Worm (Caenorhabditis elegans) whole organism, young adult: ENCODE results near the gene tag-281.
A peak's percentile ranks its signal among the peaks of the same experiment; 100 is the strongest.

Experiments used
- F10E7.11 ChIP-seq: sonication (generic microtip); optimal IDR thresholded peaks from 2 replicates; lab custom pipeline; 2017; ENCODE audit warnings: mild to moderate bottlenecking, missing genetic modification characterization, moderate library complexity, missing compliant biosample characterization
- F37B4.10 ChIP-seq: fragments of 200-800 bp; sonication (Bioruptor generic); IDR thresholded peaks from 2 replicates; pipeline ENCODE4 v1.3.6; 2022; ENCODE audit warnings: missing genetic modification characterization, missing compliant biosample characterization
- F39B2.1 ChIP-seq: fragments of 200-800 bp; sonication (Bioruptor generic); IDR thresholded peaks from 2 replicates; pipeline ENCODE4 v1.3.6; 2022; ENCODE audit warnings: missing genetic modification reagents, missing genetic modification characterization, missing compliant biosample characterization
- F55B11.4 ChIP-seq: sonication (generic microtip); optimal IDR thresholded peaks from 2 replicates; lab custom pipeline; 2016; ENCODE audit warnings: missing compliant biosample characterization, missing genetic modification characterization, borderline replicate concordance; ENCODE audit not compliant: insufficient read depth
- F57A8.1 ChIP-seq: fragments of 200-800 bp; sonication (Bioruptor generic); optimal IDR thresholded peaks from 2 replicates; lab custom pipeline; 2018; ENCODE audit warnings: mild to moderate bottlenecking, missing genetic modification characterization, moderate library complexity, missing compliant biosample characterization
- F57C9.4 ChIP-seq: sonication (generic microtip); optimal IDR thresholded peaks from 2 replicates; lab custom pipeline; 2017; ENCODE audit warnings: mild to moderate bottlenecking, missing genetic modification characterization, missing compliant biosample characterization
- K11D2.4 ChIP-seq: fragments of 200-800 bp; sonication (Bioruptor generic); IDR thresholded peaks from 2 replicates; pipeline ENCODE4 v1.3.6; 2022; ENCODE audit warnings: missing genetic modification reagents, missing genetic modification characterization, missing compliant biosample characterization
- K12H6.12 ChIP-seq: fragments of 200-800 bp; sonication (Bioruptor generic); optimal IDR thresholded peaks from 2 replicates; lab custom pipeline; 2018; ENCODE audit warnings: mild to moderate bottlenecking, missing genetic modification characterization, missing compliant biosample characterization
- T07F8.4 ChIP-seq: sonication (generic microtip); optimal IDR thresholded peaks from 2 replicates; lab custom pipeline; 2016; ENCODE audit warnings: mild to moderate bottlenecking, missing genetic modification characterization, moderate library complexity, missing compliant biosample characterization
- Y56A3A.18 ChIP-seq: fragments of 200-800 bp; sonication (Bioruptor generic); IDR thresholded peaks from 2 replicates; pipeline ENCODE4 v1.3.6; 2022; ENCODE audit warnings: missing genetic modification reagents, missing genetic modification characterization, missing compliant biosample characterization
- Y95B8A.8 ChIP-seq: fragments of 200-800 bp; sonication (Bioruptor generic); IDR thresholded peaks from 2 replicates; pipeline ENCODE4 v1.3.6; 2022; ENCODE audit warnings: missing genetic modification reagents, missing genetic modification characterization, missing compliant biosample characterization
- ama-1 ChIP-seq, 3 experiments: fragments of 150-350 bp in 1 of 3; sonication (generic microtip) in 2 of 3; optimal IDR thresholded peaks; 2 replicates each; lab custom pipeline; 2014 to 2018; ENCODE audit warnings: missing biosample characterization in 2 of 3, missing genetic modification characterization in 2 of 3, missing genetic modification reagents in 2 of 3
- aptf-2 ChIP-seq: fragments of 200-800 bp; sonication (Bioruptor generic); conservative IDR thresholded peaks from 2 replicates; pipeline ENCODE4 v1.3.6; 2022; ENCODE audit warnings: missing genetic modification reagents, missing genetic modification characterization, missing compliant biosample characterization
- aptf-3 ChIP-seq: fragments of 200-800 bp; sonication (Bioruptor generic); IDR thresholded peaks from 2 replicates; pipeline ENCODE4 v1.3.6; 2022; ENCODE audit warnings: missing genetic modification characterization, missing compliant biosample characterization
- atf-7 ChIP-seq: sonication (generic microtip); optimal IDR thresholded peaks from 2 replicates; lab custom pipeline; 2017; ENCODE audit warnings: mild to moderate bottlenecking, missing genetic modification characterization, missing compliant biosample characterization
- attf-3 ChIP-seq: fragments of 200-800 bp; sonication (Bioruptor generic); conservative IDR thresholded peaks from 2 replicates; pipeline ENCODE4 v1.3.6; 2022; ENCODE audit warnings: missing genetic modification reagents, missing genetic modification characterization, missing compliant biosample characterization
- attf-6 ChIP-seq: fragments of 200-800 bp; sonication (Bioruptor generic); IDR thresholded peaks from 2 replicates; pipeline ENCODE4 v1.3.6; 2022; ENCODE audit warnings: missing genetic modification reagents, missing genetic modification characterization, missing compliant biosample characterization
- bed-2 ChIP-seq: fragments of 200-800 bp; sonication (Bioruptor generic); IDR thresholded peaks from 2 replicates; pipeline ENCODE4 v1.3.6; 2022; ENCODE audit warnings: missing genetic modification reagents, missing genetic modification characterization, missing compliant biosample characterization
- cebp-2 ChIP-seq: fragments of 200-800 bp; sonication (Bioruptor generic); IDR thresholded peaks from 2 replicates; pipeline ENCODE4 v1.3.6; 2022; ENCODE audit warnings: missing genetic modification characterization, missing compliant biosample characterization
- ceh-100 ChIP-seq: fragments of 200-800 bp; sonication (Bioruptor generic); IDR thresholded peaks from 2 replicates; pipeline ENCODE4 v1.3.6; 2022; ENCODE audit warnings: missing genetic modification reagents, missing genetic modification characterization, missing compliant biosample characterization
- efl-1 ChIP-seq: fragments of 150-350 bp; optimal IDR thresholded peaks from 2 replicates; lab custom pipeline; 2014; ENCODE audit warnings: missing biosample characterization, missing genetic modification reagents, missing genetic modification characterization
- egrh-3 ChIP-seq: fragments of 200-800 bp; sonication (Bioruptor generic); IDR thresholded peaks from 2 replicates; pipeline ENCODE4 v1.3.6; 2022; ENCODE audit warnings: missing genetic modification reagents, missing genetic modification characterization, missing compliant biosample characterization
- fkh-3 ChIP-seq: sonication (generic microtip); optimal IDR thresholded peaks from 2 replicates; lab custom pipeline; 2016; ENCODE audit warnings: mild to moderate bottlenecking, missing genetic modification characterization, missing compliant biosample characterization
- gei-17 ChIP-seq: fragments of 200-800 bp; sonication (Bioruptor generic); optimal IDR thresholded peaks from 2 replicates; lab custom pipeline; 2018; ENCODE audit warnings: mild to moderate bottlenecking, missing genetic modification characterization, missing compliant biosample characterization
- hmg-1.2 ChIP-seq: fragments of 200-800 bp; sonication (Bioruptor generic); IDR thresholded peaks from 2 replicates; pipeline ENCODE4 v1.3.6; 2022; ENCODE audit warnings: missing genetic modification reagents, missing genetic modification characterization, missing compliant biosample characterization
- hmg-20 ChIP-seq: fragments of 200-800 bp; sonication (Bioruptor generic); IDR thresholded peaks from 2 replicates; pipeline ENCODE4 v1.3.6; 2022; ENCODE audit warnings: missing genetic modification reagents, missing genetic modification characterization, missing compliant biosample characterization
- hsf-1 ChIP-seq: fragments of 200-800 bp; sonication (Bioruptor generic); IDR thresholded peaks from 2 replicates; pipeline ENCODE4 v1.3.6; 2022; ENCODE audit warnings: missing genetic modification reagents, missing genetic modification characterization, missing compliant biosample characterization
- lin-26 ChIP-seq: fragments of 200-800 bp; sonication (Bioruptor generic); IDR thresholded peaks from 2 replicates; pipeline ENCODE4 v1.3.6; 2022; ENCODE audit warnings: missing genetic modification reagents, missing genetic modification characterization, missing compliant biosample characterization
- madf-10 ChIP-seq: sonication (generic microtip); optimal IDR thresholded peaks from 2 replicates; lab custom pipeline; 2016; ENCODE audit warnings: mild to moderate bottlenecking, missing genetic modification characterization, missing compliant biosample characterization
- madf-3 ChIP-seq: fragments of 200-800 bp; sonication (Bioruptor generic); IDR thresholded peaks from 2 replicates; pipeline ENCODE4 v1.3.6; 2022; ENCODE audit warnings: missing genetic modification reagents, missing genetic modification characterization, missing compliant biosample characterization
- madf-6 ChIP-seq: fragments of 200-800 bp; sonication (Bioruptor generic); IDR thresholded peaks from 2 replicates; pipeline ENCODE4 v1.3.6; 2022; ENCODE audit warnings: missing genetic modification reagents, missing genetic modification characterization, missing compliant biosample characterization
- mes-4 ChIP-seq: sonication (generic microtip); optimal IDR thresholded peaks from 2 replicates; lab custom pipeline; 2016; ENCODE audit warnings: missing genotype, missing genetic modification characterization, missing compliant biosample characterization
- nfya-1 ChIP-seq: sonication (generic microtip); optimal IDR thresholded peaks from 2 replicates; lab custom pipeline; 2017; ENCODE audit warnings: antibody characterized with exemption, missing compliant biosample characterization, missing genetic modification characterization, borderline replicate concordance; ENCODE audit not compliant: insufficient read depth
- nfya-2 ChIP-seq: fragments of 200-800 bp; sonication (Bioruptor generic); IDR thresholded peaks from 2 replicates; pipeline ENCODE4 v1.3.6; 2022; ENCODE audit warnings: missing genetic modification reagents, missing genetic modification characterization, missing compliant biosample characterization
- nfyb-1 ChIP-seq: fragments of 200-800 bp; sonication (Bioruptor generic); IDR thresholded peaks from 2 replicates; pipeline ENCODE4 v1.3.6; 2022; ENCODE audit warnings: missing genetic modification reagents, missing genetic modification characterization, missing compliant biosample characterization
- nhr-27 ChIP-seq: fragments of 200-800 bp; sonication (Bioruptor generic); optimal IDR thresholded peaks from 2 replicates; lab custom pipeline; 2018; ENCODE audit warnings: mild to moderate bottlenecking, missing genetic modification characterization, moderate library complexity, missing compliant biosample characterization
- nhr-90 ChIP-seq: sonication (generic microtip); optimal IDR thresholded peaks from 2 replicates; lab custom pipeline; 2016; ENCODE audit warnings: missing genotype, mild to moderate bottlenecking, missing genetic modification characterization, missing compliant biosample characterization
- pbrm-1 ChIP-seq: fragments of 200-800 bp; sonication (Bioruptor generic); IDR thresholded peaks from 2 replicates; pipeline ENCODE4 v1.3.6; 2022; ENCODE audit warnings: missing genetic modification reagents, missing genetic modification characterization, missing compliant biosample characterization
- pha-4 ChIP-seq: fragments of 150-350 bp; sonication (generic microtip); optimal IDR thresholded peaks from 2 replicates; lab custom pipeline; 2014; ENCODE audit warnings: missing biosample characterization, missing genetic modification reagents, missing genetic modification characterization
- zfh-2 ChIP-seq: fragments of 200-800 bp; sonication (Bioruptor generic); conservative IDR thresholded peaks from 2 replicates; pipeline ENCODE4 v1.3.6; 2022; ENCODE audit warnings: missing genetic modification reagents, missing genetic modification characterization, missing compliant biosample characterization
- ztf-18 ChIP-seq: sonication (generic microtip); optimal IDR thresholded peaks from 2 replicates; lab custom pipeline; 2016; ENCODE audit warnings: missing genotype, mild to moderate bottlenecking, missing genetic modification characterization, missing compliant biosample characterization
- ztf-25 ChIP-seq: fragments of 200-800 bp; sonication (Bioruptor generic); IDR thresholded peaks from 2 replicates; pipeline ENCODE4 v1.3.6; 2022; ENCODE audit warnings: missing genetic modification reagents, missing genetic modification characterization, missing compliant biosample characterization
- ztf-26 ChIP-seq: sonication (generic microtip); optimal IDR thresholded peaks from 2 replicates; lab custom pipeline; 2017; ENCODE audit warnings: missing genetic modification characterization, missing compliant biosample characterization
- ztf-28 ChIP-seq: fragments of 200-800 bp; sonication (Bioruptor generic); IDR thresholded peaks from 2 replicates; pipeline ENCODE4 v1.3.6; 2022; ENCODE audit warnings: missing genetic modification reagents, missing genetic modification characterization, missing compliant biosample characterization

Gene tag-281

ce11 chrII:12494556-12495131, 35.1 kb downstream of the tag-281 start, which contains the start of gene col-85 (continued):
- TF ChIP-seq madf-6 (GFP tag; lab: Robert Waterston, UW) (peak; percentile 72), nhr-90 (tag; lab: Kevin White, UChicago) (peak; percentile 94), bed-2 (GFP tag; lab: Robert Waterston, UW) (no peak), Y56A3A.18 (GFP tag; lab: Robert Waterston, UW) (peak; percentile 56; the same call in 1 of the 2 replicates), F55B11.4 (tag; lab: Kevin White, UChicago) (no peak), lin-26 (GFP tag; lab: Robert Waterston, UW) (peak; percentile 98), Y95B8A.8 (GFP tag; lab: Robert Waterston, UW) (0 out of 2 replicates have a peak, but pooled peaks have one; percentile 65), F10E7.11 (tag; lab: Kevin White, UChicago) (peak; percentile 78), hsf-1 (peak; percentile 52; the same call in 1 of the 2 replicates), F37B4.10 (GFP tag; lab: Robert Waterston, UW) (0 out of 2 replicates have a peak, but pooled peaks have one; percentile 86), nfyb-1 (GFP tag; lab: Robert Waterston, UW) (peak; percentile 93), atf-7 (tag; lab: Kevin White, UChicago) (peak; percentile 67), madf-3 (GFP tag; lab: Robert Waterston, UW) (peak; percentile 77; the same call in 1 of the 2 replicates), K12H6.12 (tag; lab: Kevin White, UChicago) (peak; percentile 23), attf-3 (peak; percentile 77), ztf-18 (peak; percentile 81), madf-10 (peak; percentile 84), aptf-3 (GFP tag; lab: Robert Waterston, UW) (no peak), ama-1 (optimal IDR thresholded peaks at IDR 0.05; lab: Kevin White, UChicago) (no peak), ama-1 (GFP tag; optimal IDR thresholded peaks at IDR 0.05; lab: Kevin White, UChicago) (peak in 1 of 2 experiments; percentile 82), fkh-3 (peak; percentile 87), attf-6 (GFP tag; lab: Robert Waterston, UW) (peak; percentile 56; the same call in 1 of the 2 replicates), gei-17 (peak; percentile 5), ztf-25 (GFP tag; lab: Robert Waterston, UW) (peak; percentile 93), ceh-100 (GFP tag; lab: Robert Waterston, UW) (peak; percentile 78), egrh-3 (GFP tag; lab: Robert Waterston, UW) (no peak), aptf-2 (0 out of 2 replicates have a peak, but pooled peaks have one; percentile 34), F57A8.1 (GFP tag; lab: Kevin White, UChicago) (peak; percentile 43), nfya-1 (no peak), pbrm-1 (peak; percentile 92), zfh-2 (GFP tag; lab: Robert Waterston, UW) (peak; percentile 17), F39B2.1 (GFP tag; lab: Robert Waterston, UW) (no peak), cebp-2 (GFP tag; lab: Robert Waterston, UW) (peak; percentile 77; the same call in 1 of the 2 replicates), K11D2.4 (GFP tag; lab: Robert Waterston, UW) (peak; percentile 70), ztf-26 (tag; lab: Kevin White, UChicago) (peak; percentile 80), nhr-27 (tag; lab: Kevin White, UChicago) (peak; percentile 72)

- no peak for TF ChIP-seq ztf-25 (GFP tag; lab: Robert Waterston, UW)
- TF ChIP-seq pha-4: no peak
- no peak for TF ChIP-seq nfya-2 (GFP tag; lab: Robert Waterston, UW)
- no peak for TF ChIP-seq F57C9.4
- no peak for TF ChIP-seq ztf-18
- TF ChIP-seq T07F8.4: no peak
- no peak for TF ChIP-seq Y56A3A.18 (GFP tag; lab: Robert Waterston, UW)
- TF ChIP-seq nfya-1: no peak
- no peak for TF ChIP-seq hmg-1.2
- no peak for TF ChIP-seq ztf-28
- no peak for TF ChIP-seq hmg-20 (GFP tag; lab: Robert Waterston, UW)
- TF ChIP-seq efl-1 (GFP tag; lab: Kevin White, UChicago): no peak
- no peak for TF ChIP-seq F39B2.1 (GFP tag; lab: Robert Waterston, UW)
- TF ChIP-seq mes-4 (tag; lab: Kevin White, UChicago): no peak
These were observed 37.4 kb downstream of the tag-281 start, which contains the start of gene T21B4.3 for ce11 chrII:12496981-12497380. TSS of gene T21B4.3 (minus strand) at chrII:12497081.
